Worm (Caenorhabditis elegans) whole organism, early embryonic: ENCODE data around the gene F09F9.5.

Source experiments
- B0310.2 ChIP-seq: sonication (generic microtip); optimal IDR thresholded peaks from 2 replicates; lab custom pipeline; 2016; ENCODE audit warnings: mild to moderate bottlenecking, missing genetic modification characterization, missing compliant biosample characterization
- F13C5.2 ChIP-seq: sonication (generic microtip); optimal IDR thresholded peaks from 2 replicates; lab custom pipeline; 2017; ENCODE audit warnings: mild to moderate bottlenecking, missing genetic modification characterization, inconsistent platforms, missing compliant biosample characterization
- aly-1 ChIP-seq: sonication (generic microtip); optimal IDR thresholded peaks from 2 replicates; lab custom pipeline; 2016; ENCODE audit warnings: missing genetic modification characterization, missing compliant biosample characterization
- ama-1 ChIP-seq: fragments of 150-350 bp; optimal IDR thresholded peaks from 2 replicates; lab custom pipeline; 2014
- ceh-13 ChIP-seq: fragments of 200-800 bp; sonication (Bioruptor generic); optimal IDR thresholded peaks from 2 replicates; lab custom pipeline; 2018; ENCODE audit warnings: mild to moderate bottlenecking, missing genetic modification characterization, missing compliant biosample characterization
- ceh-36 ChIP-seq: sonication (generic microtip); optimal IDR thresholded peaks from 2 replicates; lab custom pipeline; 2016; ENCODE audit warnings: missing genetic modification characterization, inconsistent platforms, missing compliant biosample characterization
- ets-7 ChIP-seq: sonication (generic microtip); optimal IDR thresholded peaks from 2 replicates; lab custom pipeline; 2016; ENCODE audit warnings: missing genotype, missing genetic modification characterization, missing compliant biosample characterization
- flt-1 ChIP-seq: fragments of 200-800 bp; sonication (Bioruptor generic); IDR thresholded peaks from 2 replicates; pipeline ENCODE4 v1.3.6; 2022; ENCODE audit warnings: missing genetic modification characterization, missing compliant biosample characterization
- hmbx-1 ChIP-seq: sonication (generic microtip); optimal IDR thresholded peaks from 2 replicates; lab custom pipeline; 2016; ENCODE audit warnings: mild to moderate bottlenecking, missing genetic modification characterization, missing compliant biosample characterization
- hmg-4 ChIP-seq: fragments of 200-800 bp; sonication (Bioruptor generic); optimal IDR thresholded peaks from 2 replicates; lab custom pipeline; 2018; ENCODE audit warnings: mild to moderate bottlenecking, missing genetic modification characterization, missing compliant biosample characterization
- hnd-1 ChIP-seq: sonication (generic microtip); optimal IDR thresholded peaks from 2 replicates; lab custom pipeline; 2016; ENCODE audit warnings: missing genetic modification characterization, missing compliant biosample characterization
- pes-1 ChIP-seq: fragments of 200-800 bp; sonication (Bioruptor generic); IDR thresholded peaks from 2 replicates; pipeline ENCODE4 v1.3.6; 2022; ENCODE audit warnings: missing genetic modification reagents, missing genetic modification characterization, missing compliant biosample characterization
- scrt-1 ChIP-seq: fragments of 200-800 bp; sonication (Bioruptor generic); IDR thresholded peaks from 2 replicates; pipeline ENCODE4 v1.3.6; 2022; ENCODE audit warnings: missing genetic modification characterization, missing compliant biosample characterization
- sea-1 ChIP-seq: fragments of 200-800 bp; sonication (Bioruptor generic); conservative IDR thresholded peaks from 2 replicates; pipeline ENCODE4 v1.3.6; 2022; ENCODE audit warnings: missing genetic modification characterization, missing compliant biosample characterization
- tbx-11 ChIP-seq: fragments of 200-800 bp; sonication (Bioruptor generic); IDR thresholded peaks from 2 replicates; pipeline ENCODE4 v1.3.6; 2022; ENCODE audit warnings: missing genetic modification characterization, missing compliant biosample characterization
- tbx-37 ChIP-seq: fragments of 200-800 bp; sonication (Bioruptor generic); conservative IDR thresholded peaks from 2 replicates; pipeline ENCODE4 v1.3.6; 2022; ENCODE audit warnings: missing genetic modification reagents, missing genetic modification characterization, missing compliant biosample characterization
- tra-4 ChIP-seq: sonication (generic microtip); optimal IDR thresholded peaks from 2 replicates; lab custom pipeline; 2017; ENCODE audit warnings: missing genetic modification characterization, missing compliant biosample characterization

The F09F9.5 gene

ce11 chrX:4139593-4140565, 22.2 kb downstream of the F09F9.5 start, which contains the start of gene ZK470.4:
ZK470.4 (minus strand) TSS chrX:4139767.
- TF ChIP-seq aly-1 (tag; lab: Kevin White, UChicago) (no peak), tbx-37 (no peak), F13C5.2 (tag; lab: Kevin White, UChicago) (no peak), scrt-1 (GFP tag; lab: Robert Waterston, UW) (no peak)

ce11 chrX:4140755-4141417, 23.2 kb downstream of the F09F9.5 start:
- TF ChIP-seq flt-1 (GFP tag; lab: Robert Waterston, UW) (no peak), ceh-36 (tag; lab: Kevin White, UChicago) (no peak), hmbx-1 (no peak), sea-1 (GFP tag; lab: Robert Waterston, UW) (no peak), ama-1 (lab: Kevin White, UChicago) (no peak), hmg-4 (GFP tag; lab: Kevin White, UChicago) (no peak)

ce11 chrX:4142202-4142601, 24.5 kb downstream of the F09F9.5 start:
- TF ChIP-seq aly-1 (tag; lab: Kevin White, UChicago) (no peak), tbx-11 (no peak), pes-1 (GFP tag; lab: Robert Waterston, UW) (no peak), ama-1 (lab: Kevin White, UChicago) (no peak), tbx-37 (no peak), hmg-4 (GFP tag; lab: Kevin White, UChicago) (no peak), sea-1 (GFP tag; lab: Robert Waterston, UW) (no peak), hnd-1 (no peak), hmbx-1 (no peak), ceh-36 (tag; lab: Kevin White, UChicago) (no peak), B0310.2 (tag; lab: Kevin White, UChicago) (no peak), F13C5.2 (tag; lab: Kevin White, UChicago) (no peak), tra-4 (tag; lab: Kevin White, UChicago) (no peak), flt-1 (GFP tag; lab: Robert Waterston, UW) (no peak), ceh-13 (GFP tag; lab: Kevin White, UChicago) (no peak), ets-7 (no peak), scrt-1 (GFP tag; lab: Robert Waterston, UW) (no peak)

- TF ChIP-seq ceh-13 (GFP tag; lab: Kevin White, UChicago): no peak
These were observed 25.0 kb downstream of the F09F9.5 start for ce11 chrX:4142648-4143259.

- TF ChIP-seq tbx-37 (no peak), tbx-11 (no peak), ceh-13 (GFP tag; lab: Kevin White, UChicago) (no peak), tra-4 (tag; lab: Kevin White, UChicago) (no peak)
These were observed 25.7 kb downstream of the F09F9.5 start for ce11 chrX:4143260-4144018.

ce11 chrX:4144136-4144781, 26.5 kb downstream of the F09F9.5 start:
- TF ChIP-seq sea-1 (GFP tag; lab: Robert Waterston, UW): no peak
- no peak for TF ChIP-seq aly-1 (tag; lab: Kevin White, UChicago)
- TF ChIP-seq hmbx-1: no peak
- TF ChIP-seq ceh-13 (GFP tag; lab: Kevin White, UChicago): no peak
- TF ChIP-seq B0310.2 (tag; lab: Kevin White, UChicago): no peak
- no peak for TF ChIP-seq tra-4 (tag; lab: Kevin White, UChicago)
- no peak for TF ChIP-seq hnd-1
- no peak for TF ChIP-seq tbx-37
- no peak for TF ChIP-seq pes-1 (GFP tag; lab: Robert Waterston, UW)
- no peak for TF ChIP-seq hmg-4 (GFP tag; lab: Kevin White, UChicago)
- no peak for TF ChIP-seq scrt-1 (GFP tag; lab: Robert Waterston, UW)
- TF ChIP-seq tbx-11: no peak
- no peak for TF ChIP-seq ets-7
- no peak for TF ChIP-seq F13C5.2 (tag; lab: Kevin White, UChicago)
- no peak for TF ChIP-seq ama-1 (lab: Kevin White, UChicago)
- no peak for TF ChIP-seq ceh-36 (tag; lab: Kevin White, UChicago)
- no peak for TF ChIP-seq flt-1 (GFP tag; lab: Robert Waterston, UW)
